Fruit fly (Drosophila melanogaster) whole organism, embryonic: ENCODE results near the gene CG42541.

Source experiments
- BEAF-32 ChIP-seq: fragments of 200-800 bp; sonication (Bioruptor generic); optimal IDR thresholded peaks from 3 replicates; lab custom pipeline; 2017; ENCODE audit warnings: missing biosample characterization, missing genetic modification characterization, mild to moderate bottlenecking, moderate library complexity, missing genetic modification reagents
- CG10979 ChIP-seq: fragments of 200-800 bp; sonication (Bioruptor generic); optimal IDR thresholded peaks from 2 replicates; lab custom pipeline; 2018; ENCODE audit warnings: missing biosample characterization, mild to moderate bottlenecking, missing genetic modification characterization, moderate library complexity
- CG12155 ChIP-seq: fragments of 200-800 bp; sonication (Bioruptor generic); optimal IDR thresholded peaks from 3 replicates; lab custom pipeline; 2016; ENCODE audit warnings: missing biosample characterization, missing genetic modification characterization
- CG12299 ChIP-seq: fragments of 200-800 bp; sonication (Bioruptor generic); optimal IDR thresholded peaks from 2 replicates; lab custom pipeline; 2018; ENCODE audit warnings: missing biosample characterization, mild to moderate bottlenecking, missing genetic modification characterization
- CG13123 ChIP-seq: fragments of 200-800 bp; sonication (Bioruptor generic); optimal IDR thresholded peaks from 2 replicates; lab custom pipeline; 2016; ENCODE audit warnings: missing biosample characterization, missing genetic modification characterization
- CG13287 ChIP-seq: fragments of 200-800 bp; sonication (Bioruptor generic); IDR thresholded peaks from 2 replicates; pipeline ENCODE4 v1.3.6; 2022; ENCODE audit warnings: missing biosample characterization, missing genetic modification characterization; ENCODE audit not compliant: partially characterized antibody
- CG16813 ChIP-seq: fragments of 200-800 bp; sonication (Bioruptor generic); IDR thresholded peaks from 3 replicates; pipeline ENCODE4 v1.3.6; 2022; ENCODE audit warnings: missing biosample characterization, missing genetic modification characterization; ENCODE audit not compliant: partially characterized antibody
- CG17328 ChIP-seq: fragments of 200-800 bp; sonication (Bioruptor generic); IDR thresholded peaks from 2 replicates; pipeline ENCODE4 v1.3.6; 2022; ENCODE audit warnings: missing biosample characterization, missing genetic modification characterization
- CG18262 ChIP-seq: fragments of 200-800 bp; optimal IDR thresholded peaks from 3 replicates; lab custom pipeline; 2019; ENCODE audit warnings: missing biosample characterization, mild to moderate bottlenecking, missing genetic modification characterization, moderate library complexity
- CG2116 ChIP-seq: fragments of 200-800 bp; sonication (Bioruptor generic); optimal IDR thresholded peaks from 3 replicates; lab custom pipeline; 2018; ENCODE audit warnings: missing biosample characterization, mild to moderate bottlenecking, missing genetic modification characterization
- CG2712 ChIP-seq: fragments of 200-800 bp; optimal IDR thresholded peaks from 3 replicates; lab custom pipeline; 2019; ENCODE audit warnings: missing biosample characterization, mild to moderate bottlenecking, missing genetic modification characterization, moderate library complexity
- CG4617 ChIP-seq: fragments of 200-800 bp; sonication (Bioruptor generic); optimal IDR thresholded peaks from 3 replicates; lab custom pipeline; 2016; ENCODE audit warnings: missing biosample characterization, missing genetic modification characterization, borderline replicate concordance
- CG7928 ChIP-seq: fragments of 200-800 bp; sonication (Bioruptor generic); optimal IDR thresholded peaks from 2 replicates; lab custom pipeline; 2017; ENCODE audit warnings: missing biosample characterization, mild to moderate bottlenecking, missing genetic modification characterization
- CG7963 ChIP-seq: fragments of 200-800 bp; sonication (Bioruptor generic); IDR thresholded peaks from 3 replicates; pipeline ENCODE4 v1.3.6; 2022; ENCODE audit warnings: missing biosample characterization, missing genetic modification characterization; ENCODE audit not compliant: partially characterized antibody
- CG9797 ChIP-seq: fragments of 200-800 bp; sonication (Bioruptor generic); optimal IDR thresholded peaks from 3 replicates; lab custom pipeline; 2018; ENCODE audit warnings: missing biosample characterization, mild to moderate bottlenecking, missing genetic modification characterization
- Dll ChIP-seq: fragments of 200-800 bp; sonication (Bioruptor generic); IDR thresholded peaks from 4 replicates; pipeline ENCODE4 v1.3.6; 2022; ENCODE audit warnings: missing biosample characterization, missing genetic modification characterization; ENCODE audit not compliant: partially characterized antibody
- Drgx ChIP-seq: fragments of 200-800 bp; sonication (Bioruptor generic); IDR thresholded peaks from 2 replicates; pipeline ENCODE4 v1.3.6; 2022; ENCODE audit warnings: missing biosample characterization, missing genetic modification characterization
- E2f2 ChIP-seq: fragments of 200-800 bp; sonication (Bioruptor generic); IDR thresholded peaks from 2 replicates; pipeline ENCODE4 v1.3.6; 2022; ENCODE audit warnings: missing biosample characterization, missing genetic modification characterization
- Fer1 ChIP-seq: fragments of 200-800 bp; sonication (Bioruptor generic); optimal IDR thresholded peaks from 2 replicates; lab custom pipeline; 2017; ENCODE audit warnings: missing biosample characterization, mild to moderate bottlenecking, missing genetic modification characterization
- HLH4C ChIP-seq: fragments of 200-800 bp; sonication (Bioruptor generic); IDR thresholded peaks from 3 replicates; pipeline ENCODE4 v1.3.6; 2022; ENCODE audit warnings: missing biosample characterization, missing genetic modification characterization; ENCODE audit not compliant: partially characterized antibody
- HmgZ ChIP-seq: fragments of 200-800 bp; sonication (Bioruptor generic); optimal IDR thresholded peaks from 2 replicates; lab custom pipeline; 2018; ENCODE audit warnings: missing biosample characterization, mild to moderate bottlenecking, missing genetic modification characterization
- Med ChIP-seq: fragments of 200-800 bp; sonication (Bioruptor generic); peaks from one replicate; lab custom pipeline; 2016; ENCODE audit warnings: missing biosample characterization, missing genetic modification characterization, mild to moderate bottlenecking, inconsistent platforms, moderate library complexity
- Myb ChIP-seq: fragments of 200-800 bp; sonication (Bioruptor generic); optimal IDR thresholded peaks from 2 replicates; lab custom pipeline; 2016; ENCODE audit warnings: missing biosample characterization, missing genetic modification characterization
- NFAT ChIP-seq: fragments of 200-800 bp; sonication (Bioruptor generic); IDR thresholded peaks from 2 replicates; pipeline ENCODE4 v1.3.6; 2022; ENCODE audit warnings: missing biosample characterization, missing genetic modification characterization
- Scr ChIP-seq: fragments of 200-800 bp; sonication (Bioruptor generic); IDR thresholded peaks from 2 replicates; pipeline ENCODE4 v1.3.6; 2022; ENCODE audit warnings: missing biosample characterization, missing genetic modification characterization; ENCODE audit not compliant: partially characterized antibody
- Sin3A ChIP-seq: fragments of >200 bp; optimal IDR thresholded peaks from 2 replicates; lab custom pipeline; 2018
- TFAM ChIP-seq: fragments of 200-800 bp; sonication (Bioruptor generic); optimal IDR thresholded peaks from 2 replicates; lab custom pipeline; 2017; ENCODE audit warnings: missing biosample characterization, missing genetic modification characterization, inconsistent platforms
- Xbp1 ChIP-seq: fragments of 200-800 bp; sonication (Bioruptor generic); optimal IDR thresholded peaks from 3 replicates; lab custom pipeline; 2016; ENCODE audit warnings: missing biosample characterization, mild to moderate bottlenecking, missing genetic modification characterization
- cg ChIP-seq: fragments of 200-800 bp; sonication (Bioruptor generic); optimal IDR thresholded peaks from 3 replicates; lab custom pipeline; 2019; ENCODE audit warnings: missing biosample characterization, mild to moderate bottlenecking, missing genetic modification characterization, moderate library complexity
- chinmo ChIP-seq: fragments of 200-800 bp; sonication (Bioruptor generic); IDR thresholded peaks from 4 replicates; pipeline ENCODE4 v1.3.6; 2022; ENCODE audit warnings: missing biosample characterization, missing genetic modification characterization; ENCODE audit not compliant: partially characterized antibody
- chm ChIP-seq: fragments of 200-800 bp; sonication (Bioruptor generic); IDR thresholded peaks from 2 replicates; pipeline ENCODE4 v1.3.6; 2022; ENCODE audit warnings: missing biosample characterization, missing genetic modification characterization
- ci ChIP-seq: fragments of 200-800 bp; sonication (Bioruptor generic); IDR thresholded peaks from 3 replicates; pipeline ENCODE4 v1.3.6; 2022; ENCODE audit warnings: missing biosample characterization, missing genetic modification characterization
- exex ChIP-seq: fragments of 200-800 bp; sonication (Bioruptor generic); optimal IDR thresholded peaks from 4 replicates; lab custom pipeline; 2018; ENCODE audit warnings: missing biosample characterization, mild to moderate bottlenecking, missing genetic modification characterization, moderate library complexity
- fd96Cb ChIP-seq: fragments of 200-800 bp; sonication (Bioruptor generic); optimal IDR thresholded peaks from 2 replicates; lab custom pipeline; 2018; ENCODE audit warnings: missing biosample characterization, mild to moderate bottlenecking, missing genetic modification characterization, moderate library complexity
- gsb ChIP-seq: fragments of 200-800 bp; sonication (Bioruptor generic); IDR thresholded peaks from 2 replicates; pipeline ENCODE4 v1.3.6; 2022; ENCODE audit warnings: missing biosample characterization, missing genetic modification characterization
- hkb ChIP-seq, 2 experiments: fragments of 200-800 bp in 1 of 2; fragments of >200 bp in 1 of 2; sonication (Bioruptor generic) in 1 of 2; IDR thresholded peaks in 1 of 2; optimal IDR thresholded peaks in 1 of 2; 2 replicates each; pipeline versions ENCODE4 v1.3.6 to Lab custom; 2017 to 2022; ENCODE audit warnings: missing biosample characterization in 1 of 2, missing genetic modification characterization in 1 of 2
- lmd ChIP-seq: fragments of 200-800 bp; sonication (Bioruptor generic); IDR thresholded peaks from 2 replicates; pipeline ENCODE4 v1.3.6; 2022; ENCODE audit warnings: missing biosample characterization, missing genetic modification characterization
- lola ChIP-seq, 3 experiments: fragments of >200 bp in 2 of 3; fragments of 200-800 bp in 1 of 3; sonication (Bioruptor generic) in 1 of 3; optimal IDR thresholded peaks; 2 replicates each; lab custom pipeline; 2017 to 2019; ENCODE audit warnings: missing biosample characterization in 3 of 3, missing genetic modification characterization in 3 of 3, mild to moderate bottlenecking in 1 of 3, moderate library complexity in 1 of 3
- nerfin-2 ChIP-seq: fragments of 200-800 bp; sonication (Bioruptor generic); IDR thresholded peaks from 2 replicates; pipeline ENCODE4 v1.3.6; 2022; ENCODE audit warnings: missing biosample characterization, missing genetic modification characterization; ENCODE audit not compliant: partially characterized antibody
- p53 ChIP-seq: fragments of 200-800 bp; sonication (Bioruptor generic); optimal IDR thresholded peaks from 2 replicates; lab custom pipeline; 2016; ENCODE audit warnings: missing biosample characterization, missing genetic modification characterization
- row ChIP-seq: fragments of 200-800 bp; sonication (Bioruptor generic); IDR thresholded peaks from 3 replicates; pipeline ENCODE4 v1.3.6; 2022; ENCODE audit warnings: missing biosample characterization, missing genetic modification characterization
- scrt ChIP-seq: fragments of 200-800 bp; sonication (Bioruptor generic); optimal IDR thresholded peaks from 2 replicates; lab custom pipeline; 2018; ENCODE audit warnings: missing biosample characterization, mild to moderate bottlenecking, missing genetic modification characterization, moderate library complexity
- stwl ChIP-seq: fragments of 200-800 bp; sonication (Bioruptor generic); optimal IDR thresholded peaks from 3 replicates; lab custom pipeline; 2018; ENCODE audit warnings: missing biosample characterization, mild to moderate bottlenecking, missing genetic modification characterization, moderate library complexity
- tna ChIP-seq: fragments of 200-800 bp; sonication (Bioruptor generic); IDR thresholded peaks from 2 replicates; pipeline ENCODE4 v1.3.6; 2022; ENCODE audit warnings: missing biosample characterization, missing genetic modification characterization; ENCODE audit not compliant: partially characterized antibody
- unc-4 ChIP-seq: fragments of 200-800 bp; sonication (Bioruptor generic); IDR thresholded peaks from 2 replicates; pipeline ENCODE4 v1.3.6; 2022; ENCODE audit warnings: missing biosample characterization, missing genetic modification characterization; ENCODE audit not compliant: partially characterized antibody
- vvl ChIP-seq: fragments of 200-800 bp; sonication (Bioruptor generic); IDR thresholded peaks from 2 replicates; pipeline ENCODE4 v1.3.6; 2022; ENCODE audit warnings: missing biosample characterization, missing genetic modification characterization
- wek ChIP-seq: fragments of 200-800 bp; sonication (Bioruptor generic); optimal IDR thresholded peaks from 3 replicates; lab custom pipeline; 2018; ENCODE audit warnings: missing biosample characterization, mild to moderate bottlenecking, missing genetic modification characterization, moderate library complexity

Gene CG42541

dm6 chrX:3967613-3968012 is 37.2 kb upstream of the CG42541 start (continued):
- TF ChIP-seq CG7928 (GFP tag; lab: Kevin White, UChicago) (no peak), nerfin-2 (GFP tag; lab: Robert Waterston, UW) (no peak), hkb (optimal IDR thresholded peaks at IDR 0.05; lab: Kevin White, UChicago) (no peak), hkb (GFP tag; IDR thresholded peaks at IDR 0.05; lab: Robert Waterston, UW) (no peak), CG13123 (no peak), wek (peak; percentile 23), CG18262 (tag; lab: Kevin White, UChicago) (no peak), CG17328 (GFP tag; lab: Robert Waterston, UW) (no peak), lola (GFP tag; optimal IDR thresholded peaks at IDR 0.05; lab: Kevin White, UChicago) (peak in 1 of 3 experiments; percentile 42), Fer1 (GFP tag; lab: Kevin White, UChicago) (no peak), TFAM (no peak), scrt (no peak)
- TF ChIP-seq, all 482 proteins: peak for 22

- TF ChIP-seq CG9797 (peak; percentile 40), tna (GFP tag; lab: Robert Waterston, UW) (0 out of 2 replicates have a peak, but pooled peaks have one; percentile 21), CG4617 (GFP tag; lab: Kevin White, UChicago) (peak; percentile 97), Med (GFP tag; lab: Kevin White, UChicago) (peak; percentile 72), p53 (GFP tag; lab: Kevin White, UChicago) (no peak), CG7963 (0 out of 3 replicates have a peak, but pooled peaks have one; percentile 44), BEAF-32 (GFP tag; lab: Kevin White, UChicago) (peak; percentile 60), chinmo (GFP tag; lab: Robert Waterston, UW) (0 out of 4 replicates have a peak, but pooled peaks have one; percentile 26), unc-4 (peak; percentile 46; the same call in 1 of the 2 replicates), Dll (GFP tag; lab: Robert Waterston, UW) (peak; percentile 55; the same call in 1 of the 4 replicates), CG12155 (GFP tag; lab: Kevin White, UChicago) (no peak), ci (no peak), E2f2 (GFP tag; lab: Robert Waterston, UW) (peak; percentile 87), exex (tag; lab: Kevin White, UChicago) (no peak), fd96Cb (no peak), Drgx (0 out of 2 replicates have a peak, but pooled peaks have one; percentile 29), stwl (tag; lab: Kevin White, UChicago) (peak; percentile 80), Sin3A (lab: Kevin White, UChicago) (peak; percentile 64), cg (GFP tag; lab: Kevin White, UChicago) (peak; percentile 95), lmd (GFP tag; lab: Robert Waterston, UW) (no peak), Xbp1 (GFP tag; lab: Kevin White, UChicago) (peak; percentile 74), NFAT (no peak), HmgZ (tag; lab: Kevin White, UChicago) (peak; percentile 42), CG10979 (tag; lab: Kevin White, UChicago) (no peak), row (GFP tag; lab: Robert Waterston, UW) (no peak), CG12299 (tag; lab: Kevin White, UChicago) (peak; percentile 2), chm (no peak), vvl (GFP tag; lab: Robert Waterston, UW) (0 out of 2 replicates have a peak, but pooled peaks have one; percentile 10), CG13287 (GFP tag; lab: Robert Waterston, UW) (peak; percentile 58; the same call in 1 of the 2 replicates), Myb (GFP tag; lab: Kevin White, UChicago) (peak; percentile 50), gsb (GFP tag; lab: Robert Waterston, UW) (no peak), CG2712 (tag; lab: Kevin White, UChicago) (peak; percentile 23), HLH4C (peak; percentile 59), Scr (peak; percentile 60), CG2116 (GFP tag; lab: Kevin White, UChicago) (peak; percentile 64), CG16813 (GFP tag; lab: Robert Waterston, UW) (peak; percentile 51)
Measured at dm6 chrX:3964965-3965420, 34.6 kb upstream of the CG42541 start, which contains the start of gene lva. TSS of gene lva (minus strand) at chrX:3965327.
